Worm (Caenorhabditis elegans) whole organism, late embryonic: ENCODE measurements around the gene K10B3.5.

Experiments
- C08G9.2 ChIP-seq: sonication (generic microtip); optimal IDR thresholded peaks from 2 replicates; lab custom pipeline; 2016; ENCODE audit warnings: mild to moderate bottlenecking, missing genetic modification characterization, moderate library complexity, missing compliant biosample characterization
- F13H6.1 ChIP-seq: sonication (generic microtip); optimal IDR thresholded peaks from 2 replicates; lab custom pipeline; 2016; ENCODE audit warnings: missing genetic modification characterization, missing compliant biosample characterization
- K02D7.2 ChIP-seq: sonication (generic microtip); optimal IDR thresholded peaks from 2 replicates; lab custom pipeline; 2017; ENCODE audit warnings: mild to moderate bottlenecking, missing genetic modification characterization, missing compliant biosample characterization
- K09A11.1 ChIP-seq: sonication (generic microtip); optimal IDR thresholded peaks from 2 replicates; lab custom pipeline; 2017; ENCODE audit warnings: antibody characterized with exemption, mild to moderate bottlenecking, missing genetic modification characterization, missing compliant biosample characterization; ENCODE audit not compliant: insufficient read depth
- T23F11.4 ChIP-seq: fragments of 200-800 bp; sonication (Bioruptor generic); optimal IDR thresholded peaks from 2 replicates; lab custom pipeline; 2018; ENCODE audit warnings: mild to moderate bottlenecking, missing genetic modification characterization, missing compliant biosample characterization
- ahr-1 ChIP-seq: sonication (generic microtip); optimal IDR thresholded peaks from 2 replicates; lab custom pipeline; 2016; ENCODE audit warnings: missing genetic modification characterization, missing compliant biosample characterization
- ama-1 ChIP-seq: fragments of 150-350 bp; optimal IDR thresholded peaks from 2 replicates; lab custom pipeline; 2014
- ceh-18 ChIP-seq: sonication (generic microtip); optimal IDR thresholded peaks from 2 replicates; lab custom pipeline; 2016; ENCODE audit warnings: missing genetic modification characterization, missing compliant biosample characterization
- ceh-19 ChIP-seq: fragments of 200-800 bp; sonication (Bioruptor generic); optimal IDR thresholded peaks from 2 replicates; lab custom pipeline; 2018; ENCODE audit warnings: mild to moderate bottlenecking, missing genetic modification characterization, missing compliant biosample characterization
- ceh-2 ChIP-seq: sonication (generic microtip); optimal IDR thresholded peaks from 2 replicates; lab custom pipeline; 2016; ENCODE audit warnings: missing genotype, missing genetic modification characterization, missing compliant biosample characterization
- ceh-22 ChIP-seq: sonication (generic microtip); optimal IDR thresholded peaks from 2 replicates; lab custom pipeline; 2017; ENCODE audit warnings: missing biosample characterization, missing genetic modification characterization
- ceh-31 ChIP-seq: sonication (generic microtip); optimal IDR thresholded peaks from 2 replicates; lab custom pipeline; 2016; ENCODE audit warnings: missing genetic modification characterization, missing compliant biosample characterization
- ceh-6 ChIP-seq: fragments of 200-800 bp; sonication (Bioruptor generic); optimal IDR thresholded peaks from 2 replicates; lab custom pipeline; 2018; ENCODE audit warnings: mild to moderate bottlenecking, missing genetic modification characterization, missing compliant biosample characterization
- che-1 ChIP-seq: sonication (generic microtip); optimal IDR thresholded peaks from 2 replicates; lab custom pipeline; 2016; ENCODE audit warnings: mild to moderate bottlenecking, missing genetic modification characterization, missing compliant biosample characterization
- elt-2 ChIP-seq: sonication (generic microtip); optimal IDR thresholded peaks from 2 replicates; lab custom pipeline; 2016; ENCODE audit warnings: missing genetic modification reagents, missing genetic modification characterization, missing compliant biosample characterization
- elt-4 ChIP-seq: sonication (generic microtip); optimal IDR thresholded peaks from 2 replicates; lab custom pipeline; 2016; ENCODE audit warnings: missing genetic modification characterization, missing compliant biosample characterization
- ets-4 ChIP-seq: sonication (generic microtip); optimal IDR thresholded peaks from 2 replicates; lab custom pipeline; 2016; ENCODE audit warnings: missing genetic modification characterization, missing compliant biosample characterization
- fkh-10 ChIP-seq: fragments of 150-350 bp; optimal IDR thresholded peaks from 2 replicates; lab custom pipeline; 2014; ENCODE audit warnings: missing biosample characterization, missing genetic modification reagents, missing genetic modification characterization
- gmeb-2 ChIP-seq: sonication (generic microtip); optimal IDR thresholded peaks from 2 replicates; lab custom pipeline; 2016; ENCODE audit warnings: missing genetic modification characterization, inconsistent platforms, missing compliant biosample characterization
- hlh-13 ChIP-seq: fragments of 200-800 bp; sonication (Bioruptor generic); optimal IDR thresholded peaks from 2 replicates; lab custom pipeline; 2018; ENCODE audit warnings: mild to moderate bottlenecking, missing genetic modification characterization, missing compliant biosample characterization
- hlh-8 ChIP-seq: sonication (generic microtip); optimal IDR thresholded peaks from 2 replicates; lab custom pipeline; 2016; ENCODE audit warnings: missing genotype, missing genetic modification characterization, missing compliant biosample characterization
- lin-11 ChIP-seq: fragments of 200-800 bp; sonication (Bioruptor generic); optimal IDR thresholded peaks from 2 replicates; lab custom pipeline; 2018; ENCODE audit warnings: mild to moderate bottlenecking, missing genetic modification characterization, missing compliant biosample characterization
- mec-3 ChIP-seq: sonication (generic microtip); optimal IDR thresholded peaks from 2 replicates; lab custom pipeline; 2016; ENCODE audit warnings: borderline replicate concordance, missing genetic modification characterization, missing compliant biosample characterization
- nfya-1 ChIP-seq: sonication (generic microtip); optimal IDR thresholded peaks from 2 replicates; lab custom pipeline; 2017; ENCODE audit warnings: missing genetic modification characterization, mild to moderate bottlenecking, missing compliant biosample characterization, antibody characterized with exemption, moderate library complexity
- npax-4 ChIP-seq: sonication (generic microtip); optimal IDR thresholded peaks from 2 replicates; lab custom pipeline; 2016; ENCODE audit warnings: missing genetic modification characterization, missing compliant biosample characterization
- odd-2 ChIP-seq: sonication (generic microtip); optimal IDR thresholded peaks from 2 replicates; lab custom pipeline; 2017; ENCODE audit warnings: antibody characterized with exemption, mild to moderate bottlenecking, missing genetic modification characterization, missing compliant biosample characterization
- pax-1 ChIP-seq: fragments of 150-350 bp; optimal IDR thresholded peaks from 2 replicates; lab custom pipeline; 2014; ENCODE audit warnings: missing biosample characterization, missing genetic modification characterization
- ref-2 ChIP-seq: sonication (generic microtip); optimal IDR thresholded peaks from 2 replicates; lab custom pipeline; 2016; ENCODE audit warnings: missing genetic modification characterization, missing compliant biosample characterization
- rnt-1 ChIP-seq: sonication (generic microtip); optimal IDR thresholded peaks from 2 replicates; lab custom pipeline; 2016; ENCODE audit warnings: missing genetic modification characterization, missing compliant biosample characterization
- sdc-2 ChIP-seq: sonication (generic microtip); optimal IDR thresholded peaks from 2 replicates; lab custom pipeline; 2016; ENCODE audit warnings: missing genotype, missing genetic modification characterization, missing compliant biosample characterization
- sox-2 ChIP-seq: fragments of 200-800 bp; sonication (Bioruptor generic); IDR thresholded peaks from 2 replicates; pipeline ENCODE4 v1.3.6; 2022; ENCODE audit warnings: missing genetic modification reagents, missing genetic modification characterization, missing compliant biosample characterization
- sox-4 ChIP-seq: sonication (generic microtip); optimal IDR thresholded peaks from 2 replicates; lab custom pipeline; 2017; ENCODE audit warnings: mild to moderate bottlenecking, missing genetic modification characterization, inconsistent platforms, missing compliant biosample characterization
- tbx-7 ChIP-seq: sonication (generic microtip); optimal IDR thresholded peaks from 2 replicates; lab custom pipeline; 2016; ENCODE audit warnings: missing genotype, missing genetic modification characterization, missing compliant biosample characterization
- ttx-3 ChIP-seq: sonication (generic microtip); optimal IDR thresholded peaks from 2 replicates; lab custom pipeline; 2016; ENCODE audit warnings: missing genetic modification reagents, missing genetic modification characterization, missing compliant biosample characterization
- unc-55 ChIP-seq: sonication (generic microtip); optimal IDR thresholded peaks from 2 replicates; lab custom pipeline; 2017; ENCODE audit warnings: missing biosample characterization, missing genetic modification reagents, missing genetic modification characterization
- unc-86 ChIP-seq: sonication (generic microtip); optimal IDR thresholded peaks from 2 replicates; lab custom pipeline; 2016; ENCODE audit warnings: missing genetic modification characterization, missing compliant biosample characterization

K10B3.5 gene

ce11 chrX:3087647-3088046 is 18.6 kb downstream of the K10B3.5 start:
- TF ChIP-seq ceh-18 (tag; lab: Kevin White, UChicago) = no peak

- TF ChIP-seq che-1 (tag; lab: Kevin White, UChicago) = no peak
- no peak for TF ChIP-seq sox-2 (GFP tag; lab: Robert Waterston, UW)
- TF ChIP-seq ceh-18 (tag; lab: Kevin White, UChicago) = no peak
- no peak for TF ChIP-seq ttx-3 (tag; lab: Kevin White, UChicago)
- TF ChIP-seq tbx-7 = no peak
- TF ChIP-seq hlh-13 (GFP tag; lab: Kevin White, UChicago) = no peak
- no peak for TF ChIP-seq elt-4 (tag; lab: Kevin White, UChicago)
- no peak for TF ChIP-seq npax-4 (tag; lab: Kevin White, UChicago)
- no peak for TF ChIP-seq rnt-1 (tag; lab: Kevin White, UChicago)
- TF ChIP-seq odd-2 (tag; lab: Kevin White, UChicago) = no peak
- no peak for TF ChIP-seq ama-1 (lab: Kevin White, UChicago)
- TF ChIP-seq ahr-1 = no peak
These were observed 19.0 kb downstream of the K10B3.5 start, which contains the start of gene F52E4.5 for ce11 chrX:3087245-3087644. Gene F52E4.5, minus strand, starts transcription at chrX:3087345.

- no peak for TF ChIP-seq sox-2 (GFP tag; lab: Robert Waterston, UW)
- TF ChIP-seq pax-1 (tag; lab: Kevin White, UChicago) = no peak
- TF ChIP-seq T23F11.4 = no peak
- TF ChIP-seq odd-2 (tag; lab: Kevin White, UChicago) = no peak
- no peak for TF ChIP-seq hlh-8 (tag; lab: Kevin White, UChicago)
- no peak for TF ChIP-seq elt-2
- no peak for TF ChIP-seq sox-4 (tag; lab: Kevin White, UChicago)
- no peak for TF ChIP-seq K09A11.1 (tag; lab: Kevin White, UChicago)
- no peak for TF ChIP-seq C08G9.2 (tag; lab: Kevin White, UChicago)
These were observed 25.5 kb downstream of the K10B3.5 start, which contains the start of gene twk-16 for ce11 chrX:3080825-3081224. Gene twk-16, plus strand, starts transcription at chrX:3081125.

- TF ChIP-seq ref-2 (tag; lab: Kevin White, UChicago) (peak; percentile 36), ttx-3 (tag; lab: Kevin White, UChicago) (no peak)
These were observed 36.0 kb downstream of the K10B3.5 start, which contains the start of gene ceh-31 for ce11 chrX:3070322-3070721. Gene ceh-31, minus strand, starts transcription at chrX:3070422.

ce11 chrX:3067052-3067451 is 39.2 kb downstream of the K10B3.5 start:
- no peak for TF ChIP-seq C08G9.2 (tag; lab: Kevin White, UChicago)
- no peak for TF ChIP-seq nfya-1 (tag; lab: Kevin White, UChicago)
- TF ChIP-seq F13H6.1 (tag; lab: Kevin White, UChicago) = no peak
- TF ChIP-seq unc-55 (GFP tag; lab: Kevin White, UChicago) = no peak
- TF ChIP-seq ahr-1 = no peak
- TF ChIP-seq ceh-31 (tag; lab: Kevin White, UChicago) = no peak
- no peak for TF ChIP-seq gmeb-2 (tag; lab: Kevin White, UChicago)
- no peak for TF ChIP-seq unc-86 (tag; lab: Kevin White, UChicago)
- no peak for TF ChIP-seq sox-4 (tag; lab: Kevin White, UChicago)

ce11 chrX:3063274-3063673 is 43.0 kb downstream of the K10B3.5 start, which contains the start of gene ceh-30:
Gene ceh-30, plus strand, starts transcription at chrX:3063574.
- TF ChIP-seq mec-3 (tag; lab: Kevin White, UChicago) = no peak
- no peak for TF ChIP-seq gmeb-2 (tag; lab: Kevin White, UChicago)
- no peak for TF ChIP-seq ceh-19 (GFP tag; lab: Kevin White, UChicago)
- no peak for TF ChIP-seq K02D7.2
- TF ChIP-seq ceh-22 (tag; lab: Kevin White, UChicago) = no peak
- TF ChIP-seq C08G9.2 (tag; lab: Kevin White, UChicago) = no peak
- no peak for TF ChIP-seq che-1 (tag; lab: Kevin White, UChicago)
- TF ChIP-seq ceh-31 (tag; lab: Kevin White, UChicago) = no peak
- TF ChIP-seq sdc-2 (tag; lab: Kevin White, UChicago) = no peak
- TF ChIP-seq ceh-6 (GFP tag; lab: Kevin White, UChicago) = no peak
- no peak for TF ChIP-seq fkh-10 (GFP tag; lab: Kevin White, UChicago)
- no peak for TF ChIP-seq elt-2
- no peak for TF ChIP-seq odd-2 (tag; lab: Kevin White, UChicago)
- TF ChIP-seq lin-11 (tag; lab: Kevin White, UChicago) = no peak
- no peak for TF ChIP-seq ets-4
- no peak for TF ChIP-seq ceh-2 (tag; lab: Kevin White, UChicago)
- no peak for TF ChIP-seq ceh-18 (tag; lab: Kevin White, UChicago)
